Fruit fly (Drosophila melanogaster) whole organism, embryonic: ENCODE measurements around the gene Spase25.

Experiments used
- Atf3 ChIP-seq: fragments of 200-800 bp; sonication (Bioruptor generic); optimal IDR thresholded peaks from 3 replicates; lab custom pipeline; 2016; ENCODE audit warnings: missing biosample characterization, missing genetic modification characterization
- CG10959 ChIP-seq: fragments of 200-800 bp; sonication (Bioruptor generic); IDR thresholded peaks from 2 replicates; pipeline ENCODE4 v1.3.6; 2022; ENCODE audit warnings: missing biosample characterization, missing genetic modification characterization
- CG1233 ChIP-seq: fragments of 200-800 bp; sonication (Bioruptor generic); optimal IDR thresholded peaks from 4 replicates; lab custom pipeline; 2018; ENCODE audit warnings: missing biosample characterization, mild to moderate bottlenecking, missing genetic modification characterization
- CG12391 ChIP-seq: fragments of 200-800 bp; sonication (Bioruptor generic); optimal IDR thresholded peaks from 3 replicates; lab custom pipeline; 2018; ENCODE audit warnings: missing biosample characterization, mild to moderate bottlenecking, missing genetic modification characterization, moderate library complexity
- CG12659 ChIP-seq: fragments of 200-800 bp; sonication (Bioruptor generic); optimal IDR thresholded peaks from 3 replicates; lab custom pipeline; 2017; ENCODE audit warnings: mild to moderate bottlenecking, missing biosample characterization, missing genetic modification reagents, missing genetic modification characterization
- CG12942 ChIP-seq: fragments of 200-800 bp; sonication (Bioruptor generic); optimal IDR thresholded peaks from 3 replicates; lab custom pipeline; 2016; ENCODE audit warnings: missing biosample characterization, missing genetic modification characterization
- CG15601 ChIP-seq: fragments of 200-800 bp; sonication (Bioruptor generic); optimal IDR thresholded peaks from 3 replicates; lab custom pipeline; 2019; ENCODE audit warnings: missing biosample characterization, mild to moderate bottlenecking, missing genetic modification characterization, moderate library complexity
- CG17186 ChIP-seq: fragments of 200-800 bp; sonication (Bioruptor generic); optimal IDR thresholded peaks from 3 replicates; lab custom pipeline; 2017; ENCODE audit warnings: missing biosample characterization, missing genetic modification reagents, missing genetic modification characterization
- CG17359 ChIP-seq: fragments of 200-800 bp; sonication (Bioruptor generic); optimal IDR thresholded peaks from 3 replicates; lab custom pipeline; 2018; ENCODE audit warnings: missing biosample characterization, mild to moderate bottlenecking, missing genetic modification characterization, moderate library complexity
- CG18011 ChIP-seq: fragments of 200-800 bp; sonication (Bioruptor generic); optimal IDR thresholded peaks from 2 replicates; lab custom pipeline; 2017; ENCODE audit warnings: missing biosample characterization, missing genetic modification characterization, mild to moderate bottlenecking, moderate library complexity, missing genotype
- CG2678 ChIP-seq: fragments of 200-800 bp; sonication (Bioruptor generic); optimal IDR thresholded peaks from 3 replicates; lab custom pipeline; 2019; ENCODE audit warnings: missing biosample characterization, mild to moderate bottlenecking, missing genetic modification characterization, moderate library complexity
- CG3163 ChIP-seq: fragments of 200-800 bp; sonication (Bioruptor generic); optimal IDR thresholded peaks from 3 replicates; lab custom pipeline; 2016; ENCODE audit warnings: missing biosample characterization, missing genetic modification characterization
- CG33557 ChIP-seq: fragments of 200-800 bp; sonication (Bioruptor generic); optimal IDR thresholded peaks from 2 replicates; lab custom pipeline; 2019; ENCODE audit warnings: missing biosample characterization, mild to moderate bottlenecking, missing genetic modification characterization, moderate library complexity
- CG34224 ChIP-seq: fragments of 200-800 bp; sonication (Bioruptor generic); IDR thresholded peaks from 3 replicates; pipeline ENCODE4 v1.3.6; 2022; ENCODE audit warnings: missing biosample characterization, missing genetic modification characterization; ENCODE audit not compliant: partially characterized antibody
- CG3847 ChIP-seq: fragments of 200-800 bp; sonication (Bioruptor generic); IDR thresholded peaks from 2 replicates; pipeline ENCODE4 v1.3.6; 2022; ENCODE audit warnings: missing biosample characterization, missing genetic modification characterization
- CG4730 ChIP-seq: fragments of 200-800 bp; sonication (Bioruptor generic); IDR thresholded peaks from 2 replicates; pipeline ENCODE4 v1.3.6; 2022; ENCODE audit warnings: missing biosample characterization, missing genetic modification characterization
- CG6254 ChIP-seq: fragments of 200-800 bp; sonication (Bioruptor generic); optimal IDR thresholded peaks from 3 replicates; lab custom pipeline; 2017; ENCODE audit warnings: mild to moderate bottlenecking, missing biosample characterization, missing genetic modification reagents, missing genetic modification characterization
- CG6689 ChIP-seq: fragments of 200-800 bp; sonication (Bioruptor generic); IDR thresholded peaks from 2 replicates; pipeline ENCODE4 v1.3.6; 2022; ENCODE audit warnings: missing biosample characterization, missing genetic modification characterization
- CG8290 ChIP-seq, 3 experiments: fragments of 200-800 bp; sonication (Bioruptor generic); optimal IDR thresholded peaks; 2 replicates each; lab custom pipeline; 2016 to 2019; ENCODE audit warnings: missing biosample characterization in 3 of 3, missing genetic modification characterization in 3 of 3, mild to moderate bottlenecking in 2 of 3, moderate library complexity in 1 of 3
- CG8478 ChIP-seq: fragments of >200 bp; optimal IDR thresholded peaks from 2 replicates; lab custom pipeline; 2018
- CoRest ChIP-seq: fragments of 200-800 bp; sonication (Bioruptor generic); optimal IDR thresholded peaks from 3 replicates; lab custom pipeline; 2018; ENCODE audit warnings: missing biosample characterization, mild to moderate bottlenecking, missing genetic modification characterization, moderate library complexity
- Dbx ChIP-seq: fragments of 200-800 bp; sonication (Bioruptor generic); IDR thresholded peaks from 3 replicates; pipeline ENCODE4 v1.3.6; 2022; ENCODE audit warnings: missing biosample characterization, missing genetic modification characterization
- Drgx ChIP-seq: fragments of 200-800 bp; sonication (Bioruptor generic); IDR thresholded peaks from 2 replicates; pipeline ENCODE4 v1.3.6; 2022; ENCODE audit warnings: missing biosample characterization, missing genetic modification characterization
- E2f1 ChIP-seq: fragments of 200-800 bp; sonication (Bioruptor generic); IDR thresholded peaks from 2 replicates; pipeline ENCODE4 v1.3.6; 2022; ENCODE audit warnings: missing biosample characterization, missing genetic modification characterization
- Ets65A ChIP-seq: fragments of 200-800 bp; sonication (Bioruptor generic); peaks from one replicate; lab custom pipeline; 2016; ENCODE audit warnings: missing biosample characterization, missing genetic modification characterization
- Fer2 ChIP-seq: fragments of 200-800 bp; sonication (Bioruptor generic); optimal IDR thresholded peaks from 2 replicates; lab custom pipeline; 2018; ENCODE audit warnings: missing biosample characterization, mild to moderate bottlenecking, missing genetic modification characterization, moderate library complexity
- HLH4C ChIP-seq: fragments of 200-800 bp; sonication (Bioruptor generic); IDR thresholded peaks from 3 replicates; pipeline ENCODE4 v1.3.6; 2022; ENCODE audit warnings: missing biosample characterization, missing genetic modification characterization; ENCODE audit not compliant: partially characterized antibody
- Hr78 ChIP-seq, 2 experiments: fragments of 200-800 bp in 1 of 2; fragments of >200 bp in 1 of 2; sonication (Bioruptor generic) in 1 of 2; optimal IDR thresholded peaks; 2 replicates each; lab custom pipeline; 2017 to 2019; ENCODE audit warnings: missing biosample characterization in 2 of 2, missing genetic modification characterization in 2 of 2, mild to moderate bottlenecking in 1 of 2, moderate library complexity in 1 of 2
- Jarid2 ChIP-seq: fragments of 200-800 bp; sonication (Bioruptor generic); optimal IDR thresholded peaks from 3 replicates; lab custom pipeline; 2017; ENCODE audit warnings: mild to moderate bottlenecking, missing biosample characterization, missing genetic modification reagents, missing genetic modification characterization
- Mad ChIP-seq: fragments of 200-800 bp; sonication (Bioruptor generic); optimal IDR thresholded peaks from 2 replicates; lab custom pipeline; 2016; ENCODE audit warnings: missing biosample characterization, missing genetic modification characterization
- Med ChIP-seq: fragments of 200-800 bp; sonication (Bioruptor generic); peaks from one replicate; lab custom pipeline; 2016; ENCODE audit warnings: missing biosample characterization, missing genetic modification characterization, mild to moderate bottlenecking, inconsistent platforms, moderate library complexity
- ac ChIP-seq: fragments of 200-800 bp; sonication (Bioruptor generic); optimal IDR thresholded peaks from 3 replicates; lab custom pipeline; 2017; ENCODE audit warnings: missing biosample characterization, mild to moderate bottlenecking, missing genetic modification characterization
- bcd ChIP-seq: fragments of 200-800 bp; sonication (Bioruptor generic); optimal IDR thresholded peaks from 2 replicates; lab custom pipeline; 2017; ENCODE audit warnings: missing biosample characterization, mild to moderate bottlenecking, missing genetic modification characterization
- chinmo ChIP-seq: fragments of 200-800 bp; sonication (Bioruptor generic); IDR thresholded peaks from 4 replicates; pipeline ENCODE4 v1.3.6; 2022; ENCODE audit warnings: missing biosample characterization, missing genetic modification characterization; ENCODE audit not compliant: partially characterized antibody
- cwo ChIP-seq: fragments of 200-800 bp; sonication (Bioruptor generic); optimal IDR thresholded peaks from 3 replicates; lab custom pipeline; 2017; ENCODE audit warnings: missing biosample characterization, missing genetic modification characterization, mild to moderate bottlenecking, moderate library complexity, missing genetic modification reagents
- dysf ChIP-seq: fragments of 200-800 bp; sonication (Bioruptor generic); IDR thresholded peaks from 3 replicates; pipeline ENCODE4 v1.3.6; 2022; ENCODE audit warnings: missing biosample characterization, missing genetic modification characterization
- exex ChIP-seq: fragments of 200-800 bp; sonication (Bioruptor generic); optimal IDR thresholded peaks from 4 replicates; lab custom pipeline; 2018; ENCODE audit warnings: missing biosample characterization, mild to moderate bottlenecking, missing genetic modification characterization, moderate library complexity
- fd3F ChIP-seq: fragments of 200-800 bp; sonication (Bioruptor generic); optimal IDR thresholded peaks from 2 replicates; lab custom pipeline; 2018; ENCODE audit warnings: missing biosample characterization, mild to moderate bottlenecking, missing genetic modification characterization, moderate library complexity
- grn ChIP-seq: fragments of 200-800 bp; sonication (Bioruptor generic); optimal IDR thresholded peaks from 3 replicates; lab custom pipeline; 2017; ENCODE audit warnings: missing biosample characterization, missing genetic modification characterization
- ham ChIP-seq: fragments of 200-800 bp; sonication (Bioruptor generic); IDR thresholded peaks from 2 replicates; pipeline ENCODE4 v1.3.6; 2022; ENCODE audit warnings: missing biosample characterization, missing genetic modification characterization
- jumu ChIP-seq: fragments of 200-800 bp; sonication (Bioruptor generic); optimal IDR thresholded peaks from 3 replicates; lab custom pipeline; 2016; ENCODE audit warnings: missing biosample characterization, missing genetic modification characterization
- sens ChIP-seq: fragments of 200-800 bp; sonication (Bioruptor generic); peaks from one replicate; lab custom pipeline; 2016; ENCODE audit warnings: missing biosample characterization, missing genetic modification characterization
- sens-2 ChIP-seq: fragments of 200-800 bp; sonication (Bioruptor generic); IDR thresholded peaks from 2 replicates; pipeline ENCODE4 v1.3.6; 2022; ENCODE audit warnings: missing biosample characterization, missing genetic modification characterization
- shn ChIP-seq: fragments of 200-800 bp; sonication (Bioruptor generic); optimal IDR thresholded peaks from 3 replicates; lab custom pipeline; 2016; ENCODE audit warnings: missing biosample characterization, missing genetic modification characterization
- sob ChIP-seq: fragments of 200-800 bp; sonication (Bioruptor generic); IDR thresholded peaks from 2 replicates; pipeline ENCODE4 v1.3.6; 2022; ENCODE audit warnings: missing biosample characterization, missing genetic modification characterization
- stc ChIP-seq: fragments of 200-800 bp; sonication (Bioruptor generic); IDR thresholded peaks from 2 replicates; pipeline ENCODE4 v1.3.6; 2022; ENCODE audit warnings: missing biosample characterization, missing genetic modification characterization
- tna ChIP-seq: fragments of 200-800 bp; sonication (Bioruptor generic); IDR thresholded peaks from 2 replicates; pipeline ENCODE4 v1.3.6; 2022; ENCODE audit warnings: missing biosample characterization, missing genetic modification characterization; ENCODE audit not compliant: partially characterized antibody
- tx ChIP-seq: fragments of 200-800 bp; sonication (Bioruptor generic); optimal IDR thresholded peaks from 2 replicates; lab custom pipeline; 2016; ENCODE audit warnings: missing biosample characterization, missing genetic modification characterization
- usp ChIP-seq: fragments of >200 bp; optimal IDR thresholded peaks from 2 replicates; lab custom pipeline; 2017; ENCODE audit warnings: missing biosample characterization, missing genetic modification characterization
- vvl ChIP-seq: fragments of 200-800 bp; sonication (Bioruptor generic); IDR thresholded peaks from 2 replicates; pipeline ENCODE4 v1.3.6; 2022; ENCODE audit warnings: missing biosample characterization, missing genetic modification characterization

The Spase25 gene

DNA sequence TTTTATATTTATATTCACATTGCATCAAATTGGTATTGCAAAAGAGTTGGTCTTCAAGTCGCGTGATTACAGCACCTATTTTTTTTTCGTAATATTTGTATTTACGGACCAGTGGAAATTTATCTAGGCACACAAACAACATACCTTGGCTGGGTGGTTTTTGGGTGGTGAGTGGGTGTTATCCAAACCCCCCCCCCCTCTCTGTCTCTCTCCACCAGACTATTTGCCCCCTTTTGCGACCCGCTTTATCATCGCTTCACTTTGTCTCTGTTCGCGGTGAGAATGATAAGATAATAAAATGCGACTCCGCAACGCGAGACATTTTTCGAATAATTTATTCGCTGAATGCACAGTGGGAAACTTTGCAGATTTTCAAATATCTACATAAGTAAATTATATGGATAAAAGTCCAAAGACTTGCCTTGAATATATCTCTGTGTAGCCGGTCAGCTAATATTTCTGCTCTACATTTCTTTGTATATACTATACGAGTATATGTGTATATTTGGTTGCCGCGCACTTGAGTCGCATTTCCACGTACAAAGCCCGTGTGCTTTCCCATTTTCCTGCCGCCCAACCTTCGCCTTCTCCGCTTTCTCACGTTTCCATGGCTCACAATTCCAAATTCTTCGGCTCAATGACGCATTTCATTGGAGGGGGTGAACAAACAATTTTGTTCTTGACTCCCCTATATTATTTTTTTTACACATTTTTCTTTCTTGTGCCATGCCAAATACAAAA is 16.3 kb downstream of the Spase25 start (continued):
- TF ChIP-seq CG15601 (no peak), CG33557 (GFP tag; lab: Kevin White, UChicago) (no peak), Jarid2 (GFP tag; lab: Kevin White, UChicago) (no peak), CG1233 (GFP tag; lab: Kevin White, UChicago) (peak; percentile 3), ham (GFP tag; lab: Robert Waterston, UW) (no peak), E2f1 (no peak), stc (GFP tag; lab: Robert Waterston, UW) (no peak), shn (GFP tag; lab: Kevin White, UChicago) (no peak), tx (GFP tag; lab: Kevin White, UChicago) (no peak), fd3F (GFP tag; lab: Kevin White, UChicago) (no peak), Ets65A (GFP tag; lab: Kevin White, UChicago) (peak; percentile 16), HLH4C (GFP tag; lab: Robert Waterston, UW) (no peak), dysf (GFP tag; lab: Robert Waterston, UW) (no peak), usp (GFP tag; lab: Kevin White, UChicago) (no peak), sens-2 (no peak), ac (no peak), CG17186 (GFP tag; lab: Kevin White, UChicago) (no peak), Med (GFP tag; lab: Kevin White, UChicago) (peak; percentile 59), CG8478 (lab: Kevin White, UChicago) (no peak), CG34224 (GFP tag; lab: Robert Waterston, UW) (no peak), chinmo (0 out of 4 replicates have a peak, but pooled peaks have one; percentile 66), CG12659 (no peak), vvl (0 out of 2 replicates have a peak, but pooled peaks have one; percentile 31), Mad (GFP tag; lab: Kevin White, UChicago) (no peak), jumu (GFP tag; lab: Kevin White, UChicago) (no peak), grn (GFP tag; lab: Kevin White, UChicago) (no peak), CG4730 (GFP tag; lab: Robert Waterston, UW) (no peak), CG18011 (no peak), Hr78 (GFP tag; optimal IDR thresholded peaks at IDR 0.05; lab: Kevin White, UChicago) (no peak), CoRest (tag; lab: Kevin White, UChicago) (no peak), CG12942 (GFP tag; lab: Kevin White, UChicago) (no peak), Atf3 (no peak), CG17359 (tag; lab: Kevin White, UChicago) (peak; percentile 4), CG3163 (GFP tag; lab: Kevin White, UChicago) (no peak), CG8290 (GFP tag; optimal IDR thresholded peaks at IDR 0.05; lab: Kevin White, UChicago) (no peak), CG8290 (tag; optimal IDR thresholded peaks at IDR 0.05; lab: Kevin White, UChicago) (no peak), CG6254 (no peak), bcd (GFP tag; lab: Kevin White, UChicago) (no peak), CG12391 (tag; lab: Kevin White, UChicago) (no peak), tna (GFP tag; lab: Robert Waterston, UW) (no peak), CG2678 (tag; lab: Kevin White, UChicago) (peak; percentile 12), cwo (GFP tag; lab: Kevin White, UChicago) (peak; percentile 33), CG10959 (no peak), Fer2 (tag; lab: Kevin White, UChicago) (no peak), sens (peak; percentile 56), CG6689 (GFP tag; lab: Robert Waterston, UW) (no peak), CG3847 (GFP tag; lab: Robert Waterston, UW) (no peak), exex (tag; lab: Kevin White, UChicago) (peak; percentile 9), Dbx (no peak), Drgx (GFP tag; lab: Robert Waterston, UW) (no peak), sob (GFP tag; lab: Robert Waterston, UW) (no peak)
